Worm (Caenorhabditis elegans) whole organism, young adult: ENCODE results near the gene mmaa-1.

ENCODE experiments used
- F10E7.11 ChIP-seq: sonication (generic microtip); optimal IDR thresholded peaks from 2 replicates; lab custom pipeline; 2017; ENCODE audit warnings: mild to moderate bottlenecking, missing genetic modification characterization, moderate library complexity, missing compliant biosample characterization
- F23B12.7 ChIP-seq: sonication (generic microtip); optimal IDR thresholded peaks from 2 replicates; lab custom pipeline; 2017; ENCODE audit warnings: missing genetic modification characterization, mild to moderate bottlenecking, missing compliant biosample characterization, antibody characterized with exemption, moderate library complexity; ENCODE audit not compliant: insufficient read depth
- F39B2.1 ChIP-seq: fragments of 200-800 bp; sonication (Bioruptor generic); IDR thresholded peaks from 2 replicates; pipeline ENCODE4 v1.3.6; 2022; ENCODE audit warnings: missing genetic modification reagents, missing genetic modification characterization, missing compliant biosample characterization
- F52B5.7 ChIP-seq: sonication (generic microtip); optimal IDR thresholded peaks from 2 replicates; lab custom pipeline; 2016; ENCODE audit warnings: mild to moderate bottlenecking, missing genetic modification characterization, missing compliant biosample characterization
- F55B11.4 ChIP-seq: sonication (generic microtip); optimal IDR thresholded peaks from 2 replicates; lab custom pipeline; 2016; ENCODE audit warnings: missing compliant biosample characterization, missing genetic modification characterization, borderline replicate concordance; ENCODE audit not compliant: insufficient read depth
- F57A8.1 ChIP-seq: fragments of 200-800 bp; sonication (Bioruptor generic); optimal IDR thresholded peaks from 2 replicates; lab custom pipeline; 2018; ENCODE audit warnings: mild to moderate bottlenecking, missing genetic modification characterization, moderate library complexity, missing compliant biosample characterization
- Y56A3A.18 ChIP-seq: fragments of 200-800 bp; sonication (Bioruptor generic); IDR thresholded peaks from 2 replicates; pipeline ENCODE4 v1.3.6; 2022; ENCODE audit warnings: missing genetic modification reagents, missing genetic modification characterization, missing compliant biosample characterization
- attf-3 ChIP-seq: fragments of 200-800 bp; sonication (Bioruptor generic); conservative IDR thresholded peaks from 2 replicates; pipeline ENCODE4 v1.3.6; 2022; ENCODE audit warnings: missing genetic modification reagents, missing genetic modification characterization, missing compliant biosample characterization
- attf-5 ChIP-seq: fragments of 200-800 bp; sonication (Bioruptor generic); optimal IDR thresholded peaks from 2 replicates; lab custom pipeline; 2018; ENCODE audit warnings: mild to moderate bottlenecking, missing genetic modification characterization, missing compliant biosample characterization
- attf-6 ChIP-seq: fragments of 200-800 bp; sonication (Bioruptor generic); IDR thresholded peaks from 2 replicates; pipeline ENCODE4 v1.3.6; 2022; ENCODE audit warnings: missing genetic modification reagents, missing genetic modification characterization, missing compliant biosample characterization
- bed-1 ChIP-seq: fragments of 200-800 bp; sonication (Bioruptor generic); IDR thresholded peaks from 2 replicates; pipeline ENCODE4 v1.3.6; 2022; ENCODE audit warnings: missing genetic modification reagents, missing genetic modification characterization, missing compliant biosample characterization
- cebp-1 ChIP-seq, 2 experiments: fragments of 200-800 bp in 1 of 2; sonication (Bioruptor generic) in 1 of 2; sonication (generic microtip) in 1 of 2; IDR thresholded peaks in 1 of 2; optimal IDR thresholded peaks in 1 of 2; 2 replicates each; pipeline versions ENCODE4 v1.3.6 to Lab custom; 2017 to 2022; ENCODE audit warnings: missing compliant biosample characterization in 2 of 2, missing genetic modification characterization in 2 of 2, mild to moderate bottlenecking in 1 of 2, missing genetic modification reagents in 1 of 2, moderate library complexity in 1 of 2
- ceh-40 ChIP-seq: fragments of 200-800 bp; sonication (Bioruptor generic); IDR thresholded peaks from 2 replicates; pipeline ENCODE4 v1.3.6; 2022; ENCODE audit warnings: missing genetic modification characterization, missing compliant biosample characterization
- ceh-58 ChIP-seq: fragments of 200-800 bp; sonication (Bioruptor generic); IDR thresholded peaks from 2 replicates; pipeline ENCODE4 v1.3.6; 2022; ENCODE audit warnings: missing genetic modification characterization, missing compliant biosample characterization
- ceh-91 ChIP-seq: fragments of 200-800 bp; sonication (Bioruptor generic); IDR thresholded peaks from 2 replicates; pipeline ENCODE4 v1.3.6; 2022; ENCODE audit warnings: missing genetic modification reagents, missing genetic modification characterization, missing compliant biosample characterization
- die-1 ChIP-seq: sonication (generic microtip); optimal IDR thresholded peaks from 2 replicates; lab custom pipeline; 2016; ENCODE audit warnings: missing genotype, mild to moderate bottlenecking, missing genetic modification characterization, missing compliant biosample characterization
- dox-1 ChIP-seq: fragments of 200-800 bp; sonication (Bioruptor generic); IDR thresholded peaks from 2 replicates; pipeline ENCODE4 v1.3.6; 2022; ENCODE audit warnings: missing genetic modification reagents, missing genetic modification characterization, missing compliant biosample characterization
- dpl-1 ChIP-seq: fragments of 150-350 bp; optimal IDR thresholded peaks from 2 replicates; lab custom pipeline; 2014; ENCODE audit warnings: missing biosample characterization, missing genetic modification reagents, missing genetic modification characterization
- him-1 ChIP-seq: sonication (generic microtip); optimal IDR thresholded peaks from 2 replicates; lab custom pipeline; 2016; ENCODE audit warnings: missing genotype, missing genetic modification reagents, missing genetic modification characterization, missing compliant biosample characterization
- hrde-1 ChIP-seq: sonication (generic microtip); optimal IDR thresholded peaks from 2 replicates; lab custom pipeline; 2016; ENCODE audit warnings: missing genetic modification characterization, mild to moderate bottlenecking, missing compliant biosample characterization, moderate library complexity, missing genotype, missing genetic modification reagents, borderline replicate concordance
- let-607 ChIP-seq, 2 experiments: fragments of 200-800 bp in 1 of 2; sonication (Bioruptor generic) in 1 of 2; sonication (generic microtip) in 1 of 2; optimal IDR thresholded peaks; 2 replicates each; lab custom pipeline; 2016 to 2018; ENCODE audit warnings: mild to moderate bottlenecking in 2 of 2, missing compliant biosample characterization in 2 of 2, missing genetic modification characterization in 2 of 2, moderate library complexity in 2 of 2, missing genotype in 1 of 2
- lin-40 ChIP-seq: sonication (generic microtip); optimal IDR thresholded peaks from 2 replicates; lab custom pipeline; 2016; ENCODE audit warnings: missing genetic modification characterization, mild to moderate bottlenecking, missing compliant biosample characterization, missing genotype, missing genetic modification reagents
- lin-54 ChIP-seq: fragments of 200-800 bp; sonication (Bioruptor generic); optimal IDR thresholded peaks from 2 replicates; lab custom pipeline; 2018; ENCODE audit warnings: mild to moderate bottlenecking, missing genetic modification characterization, missing compliant biosample characterization
- lsy-27 ChIP-seq: sonication (generic microtip); optimal IDR thresholded peaks from 2 replicates; lab custom pipeline; 2017; ENCODE audit warnings: missing genetic modification characterization, mild to moderate bottlenecking, missing compliant biosample characterization, antibody characterized with exemption, missing genotype, borderline replicate concordance; ENCODE audit not compliant: insufficient read depth
- madf-3 ChIP-seq: fragments of 200-800 bp; sonication (Bioruptor generic); IDR thresholded peaks from 2 replicates; pipeline ENCODE4 v1.3.6; 2022; ENCODE audit warnings: missing genetic modification reagents, missing genetic modification characterization, missing compliant biosample characterization
- madf-8 ChIP-seq: fragments of 200-800 bp; sonication (Bioruptor generic); conservative IDR thresholded peaks from 2 replicates; pipeline ENCODE4 v1.3.6; 2022; ENCODE audit warnings: missing genetic modification reagents, missing genetic modification characterization, missing compliant biosample characterization
- nfya-1 ChIP-seq: sonication (generic microtip); optimal IDR thresholded peaks from 2 replicates; lab custom pipeline; 2017; ENCODE audit warnings: antibody characterized with exemption, missing compliant biosample characterization, missing genetic modification characterization, borderline replicate concordance; ENCODE audit not compliant: insufficient read depth
- nhr-120 ChIP-seq: fragments of 200-800 bp; sonication (Bioruptor generic); IDR thresholded peaks from 2 replicates; pipeline ENCODE4 v1.3.6; 2022; ENCODE audit warnings: missing genetic modification characterization, missing compliant biosample characterization
- nhr-80 ChIP-seq: sonication (generic microtip); optimal IDR thresholded peaks from 2 replicates; lab custom pipeline; 2016; ENCODE audit warnings: missing genetic modification characterization, missing compliant biosample characterization
- pbrm-1 ChIP-seq: fragments of 200-800 bp; sonication (Bioruptor generic); IDR thresholded peaks from 2 replicates; pipeline ENCODE4 v1.3.6; 2022; ENCODE audit warnings: missing genetic modification reagents, missing genetic modification characterization, missing compliant biosample characterization
- rec-8 ChIP-seq, 2 experiments: sonication (generic microtip); optimal IDR thresholded peaks; 2 replicates each; lab custom pipeline; 2016; ENCODE audit warnings: mild to moderate bottlenecking in 2 of 2, missing genetic modification characterization in 2 of 2, missing genetic modification reagents in 2 of 2, missing genotype in 2 of 2, missing biosample characterization in 1 of 2, missing compliant biosample characterization in 1 of 2, moderate library complexity in 1 of 2
- snpc-1.3 ChIP-seq: sonication (generic microtip); optimal IDR thresholded peaks from 2 replicates; lab custom pipeline; 2017; ENCODE audit warnings: missing genetic modification characterization, mild to moderate bottlenecking, missing compliant biosample characterization, antibody characterized with exemption, moderate library complexity, missing genotype, missing genetic modification reagents; ENCODE audit not compliant: insufficient read depth
- snpc-3.4 ChIP-seq: sonication (generic microtip); optimal IDR thresholded peaks from 2 replicates; lab custom pipeline; 2017; ENCODE audit warnings: missing genetic modification characterization, mild to moderate bottlenecking, missing compliant biosample characterization, antibody characterized with exemption, moderate library complexity, missing genotype, missing genetic modification reagents
- somi-1 ChIP-seq: fragments of 200-800 bp; sonication (Bioruptor generic); optimal IDR thresholded peaks from 2 replicates; lab custom pipeline; 2018; ENCODE audit warnings: mild to moderate bottlenecking, missing genetic modification characterization, missing compliant biosample characterization
- tbp1 ChIP-seq: fragments of 200-800 bp; sonication (Bioruptor generic); optimal IDR thresholded peaks from 2 replicates; lab custom pipeline; 2018; ENCODE audit warnings: mild to moderate bottlenecking, missing genetic modification characterization, missing compliant biosample characterization
- tbx-9 ChIP-seq: sonication (generic microtip); optimal IDR thresholded peaks from 2 replicates; lab custom pipeline; 2016; ENCODE audit warnings: borderline replicate concordance, missing genetic modification characterization, inconsistent platforms, missing compliant biosample characterization
- zfh-2 ChIP-seq: fragments of 200-800 bp; sonication (Bioruptor generic); conservative IDR thresholded peaks from 2 replicates; pipeline ENCODE4 v1.3.6; 2022; ENCODE audit warnings: missing genetic modification reagents, missing genetic modification characterization, missing compliant biosample characterization
- zim-3 ChIP-seq: sonication (generic microtip); optimal IDR thresholded peaks from 2 replicates; lab custom pipeline; 2017; ENCODE audit warnings: mild to moderate bottlenecking, missing genetic modification characterization, moderate library complexity, missing compliant biosample characterization
- ztf-22 ChIP-seq: fragments of 200-800 bp; sonication (Bioruptor generic); optimal IDR thresholded peaks from 2 replicates; lab custom pipeline; 2018; ENCODE audit warnings: mild to moderate bottlenecking, missing genetic modification characterization, moderate library complexity, missing compliant biosample characterization
- ztf-26 ChIP-seq: sonication (generic microtip); optimal IDR thresholded peaks from 2 replicates; lab custom pipeline; 2017; ENCODE audit warnings: missing genetic modification characterization, missing compliant biosample characterization
- ztf-3 ChIP-seq: fragments of 200-800 bp; sonication (Bioruptor generic); optimal IDR thresholded peaks from 2 replicates; lab custom pipeline; 2018; ENCODE audit warnings: mild to moderate bottlenecking, missing genetic modification characterization, missing compliant biosample characterization

mmaa-1 gene

ce11 chrII:7111657-7112049 lies 10.7 kb upstream of the mmaa-1 start, which contains the start of gene F10E7.5 (continued):
- TF ChIP-seq die-1 (tag; lab: Kevin White, UChicago) (no peak), nhr-80 (tag; lab: Kevin White, UChicago) (no peak), lsy-27 (tag; lab: Kevin White, UChicago) (no peak), F23B12.7 (tag; lab: Kevin White, UChicago) (peak; percentile 23), let-607 (tag; optimal IDR thresholded peaks at IDR 0.05; lab: Kevin White, UChicago) (no peak), ceh-40 (no peak), dox-1 (GFP tag; lab: Robert Waterston, UW) (no peak), ztf-3 (GFP tag; lab: Kevin White, UChicago) (no peak), ztf-22 (GFP tag; lab: Kevin White, UChicago) (no peak), lin-40 (no peak), attf-5 (GFP tag; lab: Kevin White, UChicago) (no peak), Y56A3A.18 (GFP tag; lab: Robert Waterston, UW) (no peak), hrde-1 (tag; lab: Kevin White, UChicago) (no peak)

ce11 chrII:7111012-7111656 lies 10.2 kb upstream of the mmaa-1 start:
- peak; percentile 21 for TF ChIP-seq F10E7.11
- no peak for TF ChIP-seq somi-1

DNA sequence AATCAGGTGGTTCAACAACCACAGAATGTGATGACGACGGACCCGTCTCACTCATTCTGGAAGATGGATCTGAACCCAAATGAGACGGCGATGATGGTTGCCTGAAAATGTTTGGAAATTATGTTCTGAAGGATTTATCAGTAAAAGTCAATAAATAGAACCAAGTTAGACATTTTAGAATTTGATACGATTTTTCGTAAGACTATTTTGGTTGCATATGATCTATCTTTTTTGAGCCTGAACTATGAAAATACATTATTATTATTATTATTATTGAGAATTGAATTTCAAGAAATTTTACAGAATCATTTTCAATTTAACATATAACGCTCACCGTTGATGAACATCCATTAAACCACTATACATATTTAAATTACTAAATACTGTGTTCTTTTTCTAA lies 9.0 kb upstream of the mmaa-1 start, which contains the start of gene F10E7.9:
Gene F10E7.9 (minus strand): TSS at position 101 of the 400 bp plus-strand sequence.
- TF ChIP-seq nfya-1 (tag; lab: Kevin White, UChicago) (no peak), ztf-26 (tag; lab: Kevin White, UChicago) (no peak), tbp1 (GFP tag; lab: Kevin White, UChicago) (no peak), him-1 (no peak), pbrm-1 (no peak), F55B11.4 (tag; lab: Kevin White, UChicago) (no peak), ceh-91 (GFP tag; lab: Robert Waterston, UW) (no peak), F52B5.7 (tag; lab: Kevin White, UChicago) (no peak), lin-54 (no peak), dpl-1 (no peak), rec-8 (tag; optimal IDR thresholded peaks at IDR 0.05; lab: Kevin White, UChicago) (no peak), madf-8 (no peak)

ce11 chrII:7106313-7106712 lies 5.3 kb upstream of the mmaa-1 start:
- 0 out of 2 replicates have a peak, but pooled peaks have one; percentile 6 for TF ChIP-seq madf-3 (GFP tag; lab: Robert Waterston, UW)
- TF ChIP-seq snpc-3.4, result peak; percentile 3
- no peak for TF ChIP-seq F57A8.1 (GFP tag; lab: Kevin White, UChicago)
- no peak for TF ChIP-seq nhr-120 (GFP tag; lab: Robert Waterston, UW)
- no peak for TF ChIP-seq zfh-2
- no peak for TF ChIP-seq hrde-1 (tag; lab: Kevin White, UChicago)
- no peak for TF ChIP-seq snpc-1.3 (tag; lab: Kevin White, UChicago)
- no peak for TF ChIP-seq bed-1 (GFP tag; lab: Robert Waterston, UW)
- no peak for TF ChIP-seq zim-3 (tag; lab: Kevin White, UChicago)
- TF ChIP-seq F39B2.1 (GFP tag; lab: Robert Waterston, UW), result peak; percentile 51; the same call in 1 of the 2 replicates
- no peak for TF ChIP-seq attf-3 (GFP tag; lab: Robert Waterston, UW)
- TF ChIP-seq ztf-3 (GFP tag; lab: Kevin White, UChicago), result no peak
- no peak for TF ChIP-seq tbx-9 (tag; lab: Kevin White, UChicago)
- peak; percentile 43; the same call in 1 of the 2 replicates for TF ChIP-seq attf-6 (GFP tag; lab: Robert Waterston, UW)
- TF ChIP-seq ceh-58 (GFP tag; lab: Robert Waterston, UW), result no peak
- no peak for TF ChIP-seq somi-1
- no peak for TF ChIP-seq madf-8
- no peak for TF ChIP-seq cebp-1 (GFP tag; IDR thresholded peaks at IDR 0.05; lab: Robert Waterston, UW)
- TF ChIP-seq cebp-1 (tag; optimal IDR thresholded peaks at IDR 0.05; lab: Kevin White, UChicago), result no peak
